Worm (Caenorhabditis elegans) whole organism, L3 larva: ENCODE data around the gene fbxb-107.
A peak's percentile ranks its signal among the peaks of the same experiment; 100 is the strongest.

Experiments used
- R02D3.7 ChIP-seq: fragments of 150-350 bp; optimal IDR thresholded peaks from 2 replicates; lab custom pipeline; 2014; ENCODE audit warnings: missing biosample characterization, missing genetic modification characterization
- ZK546.5 ChIP-seq: sonication (generic microtip); optimal IDR thresholded peaks from 2 replicates; lab custom pipeline; 2017; ENCODE audit warnings: missing biosample characterization, missing genetic modification characterization
- ceh-28 ChIP-seq: fragments of 150-350 bp; optimal IDR thresholded peaks from 2 replicates; lab custom pipeline; 2014; ENCODE audit warnings: missing biosample characterization, missing genetic modification reagents, missing genetic modification characterization
- daf-12 ChIP-seq: fragments of 150-350 bp; optimal IDR thresholded peaks from 2 replicates; lab custom pipeline; 2014; ENCODE audit warnings: missing biosample characterization, missing genetic modification reagents, missing genetic modification characterization
- egl-27 ChIP-seq: sonication (generic microtip); optimal IDR thresholded peaks from 4 replicates; lab custom pipeline; 2017; ENCODE audit warnings: missing biosample characterization, missing genetic modification reagents, missing genetic modification characterization
- elt-1 ChIP-seq: fragments of 150-350 bp; optimal IDR thresholded peaks from 2 replicates; lab custom pipeline; 2014; ENCODE audit warnings: missing biosample characterization, missing genetic modification characterization
- elt-2 ChIP-seq: sonication (generic microtip); optimal IDR thresholded peaks from 2 replicates; lab custom pipeline; 2016; ENCODE audit warnings: missing genetic modification reagents, mild to moderate bottlenecking, missing genetic modification characterization, missing compliant biosample characterization
- elt-3 ChIP-seq, 3 experiments: fragments of 150-350 bp in 1 of 3; sonication (generic microtip) in 2 of 3; optimal IDR thresholded peaks; 2 replicates in 2 of 3; 4 replicates in 1 of 3; lab custom pipeline; 2014 to 2017; ENCODE audit warnings: missing biosample characterization in 3 of 3, missing genetic modification characterization in 3 of 3
- fkh-10 ChIP-seq: sonication (generic microtip); optimal IDR thresholded peaks from 2 replicates; lab custom pipeline; 2017; ENCODE audit warnings: missing biosample characterization, missing genetic modification reagents, missing genetic modification characterization
- fkh-2 ChIP-seq: fragments of 150-350 bp; optimal IDR thresholded peaks from 2 replicates; lab custom pipeline; 2014; ENCODE audit warnings: missing biosample characterization, missing genetic modification reagents, missing genetic modification characterization
- fos-1 ChIP-seq: fragments of 150-350 bp; optimal IDR thresholded peaks from 2 replicates; lab custom pipeline; 2014; ENCODE audit warnings: missing biosample characterization, missing genetic modification characterization
- hmg-11 ChIP-seq: sonication (generic microtip); optimal IDR thresholded peaks from 2 replicates; lab custom pipeline; 2016; ENCODE audit warnings: missing genetic modification characterization, missing compliant biosample characterization
- jun-1 ChIP-seq: fragments of 150-350 bp; optimal IDR thresholded peaks from 2 replicates; lab custom pipeline; 2014; ENCODE audit warnings: missing biosample characterization, missing genetic modification reagents, missing genetic modification characterization
- lin-15B ChIP-seq: fragments of 150-350 bp; optimal IDR thresholded peaks from 2 replicates; lab custom pipeline; 2014; ENCODE audit warnings: missing biosample characterization, missing genetic modification characterization
- lin-39 ChIP-seq: fragments of 150-350 bp; optimal IDR thresholded peaks from 2 replicates; lab custom pipeline; 2018; ENCODE audit warnings: missing biosample characterization, missing genetic modification reagents, missing genetic modification characterization
- lsy-12 ChIP-seq: sonication (generic microtip); optimal IDR thresholded peaks from 2 replicates; lab custom pipeline; 2016; ENCODE audit warnings: mild to moderate bottlenecking, missing genetic modification characterization, missing compliant biosample characterization
- mdl-1 ChIP-seq: fragments of 150-350 bp; optimal IDR thresholded peaks from 2 replicates; lab custom pipeline; 2014; ENCODE audit warnings: missing biosample characterization, missing genetic modification characterization
- mml-1 ChIP-seq: fragments of 150-350 bp; sonication (generic microtip); optimal IDR thresholded peaks from 3 replicates; lab custom pipeline; 2014; ENCODE audit warnings: missing biosample characterization, missing genetic modification characterization
- nfya-1 ChIP-seq: sonication (generic microtip); optimal IDR thresholded peaks from 2 replicates; lab custom pipeline; 2017; ENCODE audit warnings: missing genetic modification characterization, mild to moderate bottlenecking, missing compliant biosample characterization, antibody characterized with exemption, moderate library complexity; ENCODE audit not compliant: insufficient read depth
- nhr-12 ChIP-seq: fragments of 150-350 bp; optimal IDR thresholded peaks from 2 replicates; lab custom pipeline; 2014; ENCODE audit warnings: missing biosample characterization, missing genetic modification characterization
- nhr-23 ChIP-seq: fragments of 150-350 bp; optimal IDR thresholded peaks from 2 replicates; lab custom pipeline; 2014; ENCODE audit warnings: missing biosample characterization, missing genetic modification reagents, missing genetic modification characterization
- nhr-237 ChIP-seq: fragments of 150-350 bp; optimal IDR thresholded peaks from 2 replicates; lab custom pipeline; 2014; ENCODE audit warnings: missing biosample characterization, missing genetic modification characterization
- nhr-25 ChIP-seq: sonication (generic microtip); optimal IDR thresholded peaks from 2 replicates; lab custom pipeline; 2017; ENCODE audit warnings: missing biosample characterization, missing genetic modification characterization
- nhr-43 ChIP-seq: sonication (generic microtip); optimal IDR thresholded peaks from 2 replicates; lab custom pipeline; 2016; ENCODE audit warnings: mild to moderate bottlenecking, missing genetic modification characterization, missing compliant biosample characterization; ENCODE audit not compliant: poor library complexity, severe bottlenecking
- nhr-67 ChIP-seq: fragments of 150-350 bp; optimal IDR thresholded peaks from 2 replicates; lab custom pipeline; 2014; ENCODE audit warnings: missing biosample characterization, missing genetic modification characterization
- nhr-76 ChIP-seq: fragments of 150-350 bp; sonication (generic microtip); optimal IDR thresholded peaks from 5 replicates; lab custom pipeline; 2014; ENCODE audit warnings: missing biosample characterization, missing genetic modification characterization
- nhr-77 ChIP-seq: fragments of 150-350 bp; optimal IDR thresholded peaks from 2 replicates; lab custom pipeline; 2014; ENCODE audit warnings: missing biosample characterization, missing genetic modification characterization
- pha-4 ChIP-seq: fragments of 150-350 bp; optimal IDR thresholded peaks from 2 replicates; lab custom pipeline; 2014; ENCODE audit warnings: missing biosample characterization, missing genetic modification reagents, missing genetic modification characterization
- snpc-4 ChIP-seq: fragments of 150-350 bp; optimal IDR thresholded peaks from 2 replicates; lab custom pipeline; 2014; ENCODE audit warnings: missing biosample characterization, missing genetic modification characterization
- tbx-2 ChIP-seq: sonication (generic microtip); optimal IDR thresholded peaks from 2 replicates; lab custom pipeline; 2016; ENCODE audit warnings: mild to moderate bottlenecking, missing genetic modification characterization, missing compliant biosample characterization
- unc-62 ChIP-seq: fragments of 150-350 bp; sonication (generic microtip); optimal IDR thresholded peaks from 4 replicates; lab custom pipeline; 2014; ENCODE audit warnings: missing biosample characterization, missing genetic modification reagents, missing genetic modification characterization
- ztf-11 ChIP-seq: fragments of 150-350 bp; optimal IDR thresholded peaks from 2 replicates; lab custom pipeline; 2014; ENCODE audit warnings: missing biosample characterization, missing genetic modification characterization
- ztf-4 ChIP-seq: fragments of 150-350 bp; optimal IDR thresholded peaks from 2 replicates; lab custom pipeline; 2014; ENCODE audit warnings: missing biosample characterization, missing genetic modification characterization

fbxb-107 gene

DNA sequence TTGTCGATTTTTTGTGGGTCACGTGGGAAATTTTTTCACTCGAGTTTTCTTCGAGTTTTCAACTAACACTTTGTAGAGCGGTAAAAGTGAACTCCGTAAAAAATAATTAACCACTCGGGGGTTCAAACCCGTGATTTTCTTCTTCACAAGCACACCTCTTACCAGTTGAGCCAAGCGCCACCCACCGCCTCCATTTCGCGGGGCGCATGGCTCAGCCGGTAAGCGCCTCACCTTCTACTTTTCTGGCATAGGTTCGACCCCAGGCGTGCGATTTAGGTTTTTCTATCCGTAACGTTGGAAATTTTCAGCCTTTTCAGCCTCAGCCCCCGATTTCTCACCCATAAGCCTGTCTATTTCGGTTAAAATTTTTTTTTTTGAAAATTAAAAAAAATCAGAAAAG, 36.6 kb upstream of the fbxb-107 start:
- TF ChIP-seq nhr-43 (tag; lab: Kevin White, UChicago) (no peak), nhr-23 (no peak), nhr-237 (tag; lab: Kevin White, UChicago) (no peak), nhr-77 (tag; lab: Kevin White, UChicago) (no peak), pha-4 (tag; lab: Kevin White, UChicago) (no peak), unc-62 (GFP tag; lab: Kevin White, UChicago) (no peak), ceh-28 (tag; lab: Kevin White, UChicago) (no peak), fkh-10 (GFP tag; lab: Kevin White, UChicago) (no peak), nfya-1 (tag; lab: Kevin White, UChicago) (no peak), elt-2 (tag; lab: Kevin White, UChicago) (no peak), fkh-2 (tag; lab: Kevin White, UChicago) (no peak), nhr-76 (tag; lab: Kevin White, UChicago) (no peak), mml-1 (tag; lab: Kevin White, UChicago) (no peak), ztf-11 (tag; lab: Kevin White, UChicago) (no peak), hmg-11 (no peak), nhr-67 (tag; lab: Kevin White, UChicago) (no peak), ZK546.5 (tag; lab: Kevin White, UChicago) (no peak), nhr-12 (tag; lab: Kevin White, UChicago) (no peak)

DNA sequence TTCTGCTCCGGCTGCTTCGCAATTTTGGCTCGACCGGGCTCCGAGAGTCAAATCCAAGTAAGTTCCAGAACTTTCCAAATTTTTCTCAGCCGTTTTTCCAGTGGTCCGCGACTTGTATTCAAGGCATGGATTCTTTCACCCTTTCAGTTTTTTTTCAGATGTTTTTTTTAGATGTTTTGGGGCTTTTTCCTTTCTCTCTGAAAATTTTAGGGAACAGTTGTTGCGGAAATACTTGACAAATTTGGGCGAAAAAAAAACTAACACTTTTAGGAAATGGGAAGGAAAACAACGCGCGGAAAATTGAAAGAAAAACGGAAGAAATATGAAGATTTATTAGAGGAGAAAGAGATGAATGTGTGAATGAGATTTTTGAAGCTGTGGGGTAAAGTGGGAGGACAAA, 33.0 kb upstream of the fbxb-107 start, which contains the start of the genes T05A8.11 and nep-2:
TSS of gene T05A8.11 (minus strand) at position 101 of the 400 bp plus-strand sequence.
TSS of gene nep-2 (minus strand) at position 192 of the 400 bp plus-strand sequence.
- TF ChIP-seq nhr-237 (tag; lab: Kevin White, UChicago) (no peak), lsy-12 (tag; lab: Kevin White, UChicago) (no peak), elt-3 (tag; optimal IDR thresholded peaks at IDR 0.05; lab: Kevin White, UChicago) (no peak), tbx-2 (tag; lab: Kevin White, UChicago) (no peak), elt-1 (tag; lab: Kevin White, UChicago) (no peak)

DNA sequence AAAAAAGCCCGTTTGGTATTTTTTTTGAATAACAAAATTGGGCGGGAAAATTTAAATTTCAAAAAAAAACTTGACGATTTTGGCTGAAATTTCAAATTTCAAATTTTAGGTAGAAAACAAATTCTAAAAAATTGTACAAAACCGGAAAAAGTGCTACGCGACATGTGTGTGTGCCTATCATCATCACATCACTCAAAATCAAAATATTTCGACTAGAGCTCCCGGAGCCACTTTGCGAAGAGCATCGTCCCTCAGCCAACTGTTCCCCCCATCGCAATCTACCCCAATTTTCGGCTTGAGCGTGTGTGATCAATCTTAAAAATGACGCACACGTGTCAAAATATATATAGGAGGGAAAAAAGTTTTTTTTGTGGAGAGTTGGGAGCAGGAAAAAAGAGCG, 31.8 kb upstream of the fbxb-107 start:
- TF ChIP-seq ZK546.5 (tag; lab: Kevin White, UChicago), result no peak
- TF ChIP-seq ztf-11 (tag; lab: Kevin White, UChicago), result no peak
- no peak for TF ChIP-seq daf-12 (tag; lab: Kevin White, UChicago)
- no peak for TF ChIP-seq unc-62 (GFP tag; lab: Kevin White, UChicago)
- no peak for TF ChIP-seq R02D3.7 (tag; lab: Kevin White, UChicago)
- no peak for TF ChIP-seq lin-39 (tag; lab: Kevin White, UChicago)
- TF ChIP-seq egl-27 (tag; lab: Kevin White, UChicago), result no peak
- no peak for TF ChIP-seq nhr-76 (tag; lab: Kevin White, UChicago)

DNA sequence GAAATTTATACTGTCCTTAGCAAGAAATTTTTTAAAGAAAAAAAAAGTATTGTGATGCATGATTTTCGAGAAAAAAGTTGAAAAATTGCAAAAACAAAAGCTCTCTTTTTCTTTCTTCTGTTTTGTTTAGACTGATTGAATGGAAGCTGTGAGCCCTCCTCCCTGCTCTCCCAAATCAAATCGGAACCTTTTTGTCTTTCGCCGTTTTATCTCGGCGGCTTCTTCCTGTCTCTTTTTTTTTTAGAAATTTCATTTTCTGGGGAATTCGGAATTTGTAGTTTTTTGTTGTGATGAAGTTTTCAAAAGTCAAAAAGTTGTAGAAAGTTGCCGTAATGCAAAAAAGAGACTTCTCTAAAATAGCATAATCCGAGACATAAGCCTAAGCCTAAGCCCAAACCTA, 27.9 kb upstream of the fbxb-107 start:
- TF ChIP-seq mdl-1 (tag; lab: Kevin White, UChicago) (no peak), fkh-10 (GFP tag; lab: Kevin White, UChicago) (peak; percentile 61)

DNA sequence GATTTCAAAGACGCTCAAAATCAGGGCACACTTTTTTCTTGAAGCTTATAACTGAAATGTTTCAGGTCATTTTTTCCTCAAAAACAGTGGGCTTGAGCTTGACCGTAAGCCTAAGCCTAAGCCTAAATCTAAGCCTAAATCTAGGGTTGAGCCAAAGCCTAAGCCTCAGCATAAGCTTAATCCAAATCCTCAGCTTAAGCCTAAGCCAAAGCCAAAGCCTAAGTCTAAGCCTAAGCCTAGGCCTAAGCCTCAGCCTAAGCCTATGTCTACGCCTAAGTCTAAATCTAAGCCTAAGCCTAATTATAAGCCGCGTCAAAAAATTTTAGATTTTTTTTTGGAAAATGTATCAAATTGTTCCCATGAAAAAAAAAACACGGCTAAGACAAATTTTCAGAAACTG, 24.3 kb upstream of the fbxb-107 start:
- TF ChIP-seq lin-39 (tag; lab: Kevin White, UChicago) (no peak), fkh-2 (tag; lab: Kevin White, UChicago) (no peak)

DNA sequence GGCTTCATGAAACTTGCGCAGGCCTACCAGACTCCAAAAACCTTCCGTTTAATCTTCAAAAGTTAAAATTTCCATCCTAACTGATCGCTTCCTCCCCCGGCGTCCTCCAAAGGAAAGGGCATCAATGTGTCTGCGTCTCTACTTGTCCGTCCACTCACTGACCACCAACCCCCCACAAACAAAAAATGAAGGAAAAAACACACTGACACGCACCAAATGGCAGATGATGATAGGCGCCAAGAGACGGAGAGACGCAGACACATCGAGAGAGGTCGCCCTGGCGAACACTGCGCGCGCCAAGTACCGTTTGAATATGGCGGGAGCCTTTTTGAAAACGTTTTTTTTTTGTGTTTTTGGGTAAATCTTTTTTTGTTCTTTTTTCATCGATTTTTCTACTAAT, 23.8 kb upstream of the fbxb-107 start:
- peak; percentile 17 for TF ChIP-seq jun-1 (tag; lab: Kevin White, UChicago)
- TF ChIP-seq nhr-23, result peak; percentile 20
- peak; percentile 79 for TF ChIP-seq nfya-1 (tag; lab: Kevin White, UChicago)
- peak; percentile 61 for TF ChIP-seq lin-39 (tag; lab: Kevin White, UChicago)
- peak; percentile 23 for TF ChIP-seq snpc-4
- no peak for TF ChIP-seq lin-15B (tag; lab: Kevin White, UChicago)
- no peak for TF ChIP-seq ztf-4 (tag; lab: Kevin White, UChicago)
- TF ChIP-seq nhr-76 (tag; lab: Kevin White, UChicago), result no peak
- no peak for TF ChIP-seq ceh-28 (tag; lab: Kevin White, UChicago)
- TF ChIP-seq nhr-25 (tag; lab: Kevin White, UChicago), result peak; percentile 32
- peak; percentile 40 for TF ChIP-seq hmg-11
- TF ChIP-seq fos-1 (tag; lab: Kevin White, UChicago), result no peak
